Worm (Caenorhabditis elegans): ENCODE results near the gene B0252.3.

Gene B0252.3

ce11 chrII:6909568-6910122, 2.1 kb upstream of the B0252.3 start, which contains the start of gene asm-1:
Gene asm-1, plus strand, starts transcription at chrII:6910072.
- peak; percentile 34 for TF ChIP-seq hlh-11 (tag; optimal IDR thresholded peaks at IDR 0.05)
- no peak for TF ChIP-seq set-16 (GFP tag; IDR thresholded peaks at IDR 0.05)
- TF ChIP-seq lsy-2 (tag; optimal IDR thresholded peaks at IDR 0.05) = peak in 1 of 2 experiments; percentile 21
- peak; percentile 49 for TF ChIP-seq hlh-30 (tag; optimal IDR thresholded peaks at IDR 0.05; ENCODE audit: insufficient read depth)
- peak; percentile 63 for TF ChIP-seq php-3 (GFP tag; IDR thresholded peaks at IDR 0.05)
- TF ChIP-seq Y5F2A.4 (GFP tag; optimal IDR thresholded peaks at IDR 0.05) = no peak
- peak; percentile 36 for TF ChIP-seq dve-1 (tag; optimal IDR thresholded peaks at IDR 0.05; ENCODE audit: insufficient read depth)
- no peak for TF ChIP-seq Y48G9A.11 (GFP tag; IDR thresholded peaks at IDR 0.05)
- no peak for TF ChIP-seq F10B5.3 (tag; optimal IDR thresholded peaks at IDR 0.05)
- TF ChIP-seq saeg-2 (GFP tag; IDR thresholded peaks at IDR 0.05) = no peak

ce11 chrII:6908689-6909088, 1.1 kb upstream of the B0252.3 start:
- peak; percentile 38 for TF ChIP-seq nhr-28 (tag; optimal IDR thresholded peaks at IDR 0.05)
- peak; percentile 29 for TF ChIP-seq hlh-11 (tag; optimal IDR thresholded peaks at IDR 0.05)
- peak in 1 of 2 experiments; percentile 89 for TF ChIP-seq unc-62 (GFP tag; optimal IDR thresholded peaks at IDR 0.05 in 1 of 2)
- no peak for TF ChIP-seq unc-62 (tag; optimal IDR thresholded peaks at IDR 0.05)
- TF ChIP-seq fkh-10 (GFP tag; optimal IDR thresholded peaks at IDR 0.05) = no peak
- no peak for TF ChIP-seq lin-38 (GFP tag; IDR thresholded peaks at IDR 0.05)
- TF ChIP-seq daf-16 (GFP tag; optimal IDR thresholded peaks at IDR 0.05) = no peak
- TF ChIP-seq daf-16 (tag; optimal IDR thresholded peaks at IDR 0.05) = peak; percentile 7
- TF ChIP-seq mdl-1 (tag; optimal IDR thresholded peaks at IDR 0.05) = peak in 1 of 2 experiments; percentile 9
- no peak for TF ChIP-seq ceh-82 (tag; optimal IDR thresholded peaks at IDR 0.05)

- TF ChIP-seq tra-1 (GFP tag; IDR thresholded peaks at IDR 0.05) (no peak), gei-8 (GFP tag; optimal IDR thresholded peaks at IDR 0.05) (no peak), zfp-3 (GFP tag; conservative IDR thresholded peaks at IDR 0.05) (no peak), lin-15B (tag; optimal IDR thresholded peaks at IDR 0.05) (no peak), mep-1 (tag; optimal IDR thresholded peaks at IDR 0.05) (no peak), T26A8.4 (GFP tag; IDR thresholded peaks at IDR 0.05) (no peak), madf-5 (GFP tag; IDR thresholded peaks at IDR 0.05) (no peak), madf-9 (GFP tag; conservative IDR thresholded peaks at IDR 0.05) (no peak), D1046.2 (GFP tag; IDR thresholded peaks at IDR 0.05) (no peak), lin-39 (tag; optimal IDR thresholded peaks at IDR 0.05) (no peak), ZK546.5 (tag; optimal IDR thresholded peaks at IDR 0.05) (no peak), zag-1 (tag; optimal IDR thresholded peaks at IDR 0.05) (no peak), nhr-10 (tag; optimal IDR thresholded peaks at IDR 0.05) (no peak), snpc-1.2 (GFP tag; IDR thresholded peaks at IDR 0.05) (no peak), attf-4 (tag; optimal IDR thresholded peaks at IDR 0.05) (no peak), ztf-7 (tag; optimal IDR thresholded peaks at IDR 0.05) (no peak), duxl-1 (tag; optimal IDR thresholded peaks at IDR 0.05; ENCODE audit: poor library complexity) (no peak)
Observed at ce11 chrII:6901795-6902194, 5.8 kb downstream of the B0252.3 start, which contains the start of gene psmd-9. Gene psmd-9, plus strand, starts transcription at chrII:6902095.

ce11 chrII:6900708-6901107, 6.8 kb downstream of the B0252.3 start:
- TF ChIP-seq dve-1 (tag; optimal IDR thresholded peaks at IDR 0.05; ENCODE audit: insufficient read depth) = no peak
- no peak for TF ChIP-seq attf-4 (tag; optimal IDR thresholded peaks at IDR 0.05)
- no peak for TF ChIP-seq nhr-25 (tag; optimal IDR thresholded peaks at IDR 0.05; ENCODE audit: borderline replicate concordance, insufficient read depth)
- peak in 1 of 2 experiments; percentile 84 for TF ChIP-seq unc-62 (GFP tag; optimal IDR thresholded peaks at IDR 0.05 in 1 of 2)
- TF ChIP-seq unc-62 (tag; optimal IDR thresholded peaks at IDR 0.05) = no peak
- TF ChIP-seq D1046.2 (GFP tag; IDR thresholded peaks at IDR 0.05) = no peak
- no peak for TF ChIP-seq nhr-6 (tag; optimal IDR thresholded peaks at IDR 0.05)
- peak; percentile 82 for TF ChIP-seq aha-1 (tag)
- no peak for TF ChIP-seq F49E8.2 (tag; optimal IDR thresholded peaks at IDR 0.05; ENCODE audit: borderline replicate concordance)
- no peak for TF ChIP-seq lin-38 (GFP tag; IDR thresholded peaks at IDR 0.05)
